Worm (Caenorhabditis elegans) whole organism, L2 larva: ENCODE measurements around the gene F26F12.4.

Source experiments
- C34F6.9 ChIP-seq: fragments of 150-350 bp; optimal IDR thresholded peaks from 2 replicates; lab custom pipeline; 2014; ENCODE audit warnings: missing biosample characterization, missing genetic modification characterization
- F13H6.1 ChIP-seq: sonication (generic microtip); optimal IDR thresholded peaks from 2 replicates; lab custom pipeline; 2016; ENCODE audit warnings: missing genetic modification characterization, missing compliant biosample characterization
- R02D3.7 ChIP-seq: fragments of 150-350 bp; optimal IDR thresholded peaks from 2 replicates; lab custom pipeline; 2014; ENCODE audit warnings: missing biosample characterization, missing genetic modification characterization
- Y55F3AM.14 ChIP-seq: fragments of 200-800 bp; sonication (Bioruptor generic); optimal IDR thresholded peaks from 2 replicates; lab custom pipeline; 2018; ENCODE audit warnings: mild to moderate bottlenecking, missing genetic modification characterization, missing compliant biosample characterization
- ZK546.5 ChIP-seq: sonication (generic microtip); optimal IDR thresholded peaks from 2 replicates; lab custom pipeline; 2017; ENCODE audit warnings: missing biosample characterization, missing genetic modification characterization
- ama-1 ChIP-seq: fragments of 150-350 bp; optimal IDR thresholded peaks from 2 replicates; lab custom pipeline; 2018; ENCODE audit warnings: inconsistent platforms
- blmp-1 ChIP-seq: sonication (generic microtip); optimal IDR thresholded peaks from 2 replicates; lab custom pipeline; 2017; ENCODE audit warnings: missing genetic modification characterization, mild to moderate bottlenecking, missing compliant biosample characterization, antibody characterized with exemption, moderate library complexity; ENCODE audit not compliant: insufficient read depth
- ceh-16 ChIP-seq: fragments of 150-350 bp; optimal IDR thresholded peaks from 2 replicates; lab custom pipeline; 2014; ENCODE audit warnings: missing biosample characterization, missing genetic modification characterization
- ceh-82 ChIP-seq: fragments of 150-350 bp; optimal IDR thresholded peaks from 2 replicates; lab custom pipeline; 2014; ENCODE audit warnings: missing biosample characterization, missing genetic modification characterization
- dmd-4 ChIP-seq: sonication (generic microtip); optimal IDR thresholded peaks from 2 replicates; lab custom pipeline; 2017; ENCODE audit warnings: missing biosample characterization, missing genetic modification characterization
- egl-27 ChIP-seq: sonication (generic microtip); optimal IDR thresholded peaks from 3 replicates; lab custom pipeline; 2017; ENCODE audit warnings: missing biosample characterization, missing genetic modification reagents, missing genetic modification characterization
- fos-1 ChIP-seq: fragments of 150-350 bp; optimal IDR thresholded peaks from 2 replicates; lab custom pipeline; 2014; ENCODE audit warnings: missing biosample characterization, missing genetic modification characterization
- lsy-2 ChIP-seq, 2 experiments: fragments of 150-350 bp in 1 of 2; sonication (generic microtip) in 1 of 2; optimal IDR thresholded peaks; 2 replicates each; lab custom pipeline; 2014 to 2017; ENCODE audit warnings: missing biosample characterization in 2 of 2, missing genetic modification characterization in 2 of 2
- nhr-129 ChIP-seq: fragments of 150-350 bp; optimal IDR thresholded peaks from 2 replicates; lab custom pipeline; 2014; ENCODE audit warnings: missing biosample characterization, missing genetic modification characterization
- nhr-25 ChIP-seq: fragments of 150-350 bp; sonication (generic microtip); optimal IDR thresholded peaks from 3 replicates; lab custom pipeline; 2014; ENCODE audit warnings: missing biosample characterization, missing genetic modification characterization
- nhr-6 ChIP-seq: fragments of 150-350 bp; optimal IDR thresholded peaks from 2 replicates; lab custom pipeline; 2014; ENCODE audit warnings: missing biosample characterization, missing genetic modification characterization
- peb-1 ChIP-seq: fragments of 150-350 bp; optimal IDR thresholded peaks from 2 replicates; lab custom pipeline; 2014; ENCODE audit warnings: missing biosample characterization, missing genetic modification characterization
- sem-4 ChIP-seq: fragments of 150-350 bp; optimal IDR thresholded peaks from 2 replicates; lab custom pipeline; 2014; ENCODE audit warnings: missing biosample characterization, missing genetic modification reagents, missing genetic modification characterization
- skn-1 ChIP-seq: sonication (generic microtip); optimal IDR thresholded peaks from 2 replicates; lab custom pipeline; 2017; ENCODE audit warnings: missing biosample characterization, missing genetic modification characterization
- sma-3 ChIP-seq: sonication (generic microtip); optimal IDR thresholded peaks from 2 replicates; lab custom pipeline; 2016; ENCODE audit warnings: missing genetic modification reagents, missing genetic modification characterization, missing compliant biosample characterization
- sma-9 ChIP-seq, 2 experiments: fragments of 150-350 bp in 1 of 2; sonication (generic microtip) in 1 of 2; optimal IDR thresholded peaks; 2 replicates each; lab custom pipeline; 2014 to 2016; ENCODE audit warnings: missing genetic modification characterization in 2 of 2, mild to moderate bottlenecking in 1 of 2, missing biosample characterization in 1 of 2, missing compliant biosample characterization in 1 of 2, missing genetic modification reagents in 1 of 2, moderate library complexity in 1 of 2
- snpc-4 ChIP-seq: fragments of 150-350 bp; optimal IDR thresholded peaks from 2 replicates; lab custom pipeline; 2014; ENCODE audit warnings: missing biosample characterization, missing genetic modification characterization
- unc-39 ChIP-seq: fragments of 150-350 bp; optimal IDR thresholded peaks from 2 replicates; lab custom pipeline; 2014; ENCODE audit warnings: missing biosample characterization, missing genetic modification characterization
- zag-1 ChIP-seq: fragments of 150-350 bp; optimal IDR thresholded peaks from 2 replicates; lab custom pipeline; 2014; ENCODE audit warnings: missing biosample characterization, missing genetic modification characterization
- ztf-1 ChIP-seq: fragments of 200-800 bp; sonication (Bioruptor generic); conservative IDR thresholded peaks from 2 replicates; pipeline ENCODE4 v1.3.6; 2022; ENCODE audit warnings: missing genetic modification characterization, missing compliant biosample characterization
- ztf-11 ChIP-seq: sonication (generic microtip); optimal IDR thresholded peaks from 2 replicates; lab custom pipeline; 2017; ENCODE audit warnings: missing biosample characterization, missing genetic modification characterization
- ztf-4 ChIP-seq: fragments of 150-350 bp; optimal IDR thresholded peaks from 2 replicates; lab custom pipeline; 2014; ENCODE audit warnings: missing biosample characterization, missing genetic modification characterization

Gene F26F12.4

ce11 chrV:5842507-5843144 lies 26.5 kb downstream of the F26F12.4 start:
- TF ChIP-seq lsy-2 (tag; optimal IDR thresholded peaks at IDR 0.05; lab: Kevin White, UChicago) (no peak), F13H6.1 (tag; lab: Kevin White, UChicago) (peak; percentile 26), ama-1 (lab: Kevin White, UChicago) (peak; percentile 89), sma-9 (GFP tag; optimal IDR thresholded peaks at IDR 0.05; lab: Kevin White, UChicago) (peak; percentile 60), sma-9 (tag; optimal IDR thresholded peaks at IDR 0.05; lab: Kevin White, UChicago) (no peak), nhr-129 (peak; percentile 17), R02D3.7 (tag; lab: Kevin White, UChicago) (no peak)

ce11 chrV:5840939-5841338 lies 28.2 kb downstream of the F26F12.4 start:
- TF ChIP-seq ztf-1 (0 out of 2 replicates have a peak, but pooled peaks have one; percentile 32), Y55F3AM.14 (GFP tag; lab: Kevin White, UChicago) (no peak), peb-1 (tag; lab: Kevin White, UChicago) (no peak), nhr-129 (peak; percentile 4)

- TF ChIP-seq sem-4 (tag; lab: Kevin White, UChicago), result no peak
- peak; percentile 17 for TF ChIP-seq nhr-129
- peak; percentile 77 for TF ChIP-seq ama-1 (lab: Kevin White, UChicago)
- TF ChIP-seq blmp-1 (tag; lab: Kevin White, UChicago), result peak; percentile 58
- TF ChIP-seq lsy-2 (tag; optimal IDR thresholded peaks at IDR 0.05; lab: Kevin White, UChicago), result peak in 1 of 2 experiments; percentile 6
- peak; percentile 47 for TF ChIP-seq ztf-4 (tag; lab: Kevin White, UChicago)
- peak; percentile 30 for TF ChIP-seq C34F6.9
- no peak for TF ChIP-seq Y55F3AM.14 (GFP tag; lab: Kevin White, UChicago)
- TF ChIP-seq sma-3, result peak; percentile 2
- TF ChIP-seq unc-39, result no peak
- peak; percentile 76 for TF ChIP-seq nhr-25 (tag; lab: Kevin White, UChicago)
Measured at ce11 chrV:5838576-5839366, 30.4 kb downstream of the F26F12.4 start, which contains the start of gene F26F12.2. Gene F26F12.2 (minus strand): TSS chrV:5838613.

ce11 chrV:5836616-5836982 lies 32.5 kb downstream of the F26F12.4 start, which contains the start of gene col-140:
Gene col-140 (minus strand): TSS chrV:5836834.
- TF ChIP-seq sma-3 (no peak), egl-27 (no peak), zag-1 (tag; lab: Kevin White, UChicago) (no peak), fos-1 (no peak), ama-1 (lab: Kevin White, UChicago) (no peak), ceh-82 (no peak), F13H6.1 (tag; lab: Kevin White, UChicago) (no peak)

- TF ChIP-seq ZK546.5 (tag; lab: Kevin White, UChicago) (no peak), blmp-1 (tag; lab: Kevin White, UChicago) (no peak), ama-1 (lab: Kevin White, UChicago) (no peak), nhr-6 (tag; lab: Kevin White, UChicago) (no peak), Y55F3AM.14 (GFP tag; lab: Kevin White, UChicago) (no peak)
Measured at ce11 chrV:5835979-5836615, 33.0 kb downstream of the F26F12.4 start.

- TF ChIP-seq dmd-4 (tag; lab: Kevin White, UChicago) (no peak), ceh-16 (tag; lab: Kevin White, UChicago) (no peak), sem-4 (tag; lab: Kevin White, UChicago) (no peak), ztf-11 (no peak), ztf-4 (tag; lab: Kevin White, UChicago) (no peak), Y55F3AM.14 (GFP tag; lab: Kevin White, UChicago) (no peak), skn-1 (tag; lab: Kevin White, UChicago) (no peak), snpc-4 (no peak)
Measured at ce11 chrV:5835397-5835796, 33.7 kb downstream of the F26F12.4 start.
